Fruit fly (Drosophila melanogaster) Kc167 (cell line): ENCODE measurements around the gene mwh.

Source experiments
- Myc ChIP-seq: fragments of >200 bp; optimal IDR thresholded peaks from 2 replicates; lab custom pipeline; 2017; ENCODE audit warnings: missing external identifiers
- Sin3A ChIP-seq: fragments of >200 bp; optimal IDR thresholded peaks from 2 replicates; lab custom pipeline; 2018; ENCODE audit warnings: missing external identifiers
- h ChIP-seq: fragments of >200 bp; optimal IDR thresholded peaks from 3 replicates; lab custom pipeline; 2018; ENCODE audit warnings: missing external identifiers
- insv ChIP-seq: fragments of >200 bp; optimal IDR thresholded peaks from 3 replicates; lab custom pipeline; 2018; ENCODE audit warnings: missing external identifiers
- psq ChIP-seq: fragments of >200 bp; optimal IDR thresholded peaks from 2 replicates; lab custom pipeline; 2017; ENCODE audit warnings: missing external identifiers
- ttk ChIP-seq: sonication (Bioruptor generic); optimal IDR thresholded peaks from 2 replicates; lab custom pipeline; 2017; ENCODE audit warnings: missing external identifiers

dm6 chr3L:1168445-1168844, 32.1 kb upstream of the mwh start:
- TF ChIP-seq ttk = no peak
- TF ChIP-seq Sin3A = no peak
- no peak for TF ChIP-seq psq (lab: Kevin White, UChicago)
- no peak for TF ChIP-seq h (lab: Kevin White, UChicago)
- TF ChIP-seq Myc = no peak
- no peak for TF ChIP-seq insv (lab: Kevin White, UChicago)
